Worm (Caenorhabditis elegans): ENCODE measurements around the gene exh-1.

The exh-1 gene

ce11 chrV:3195814-3196213 is 38.9 kb downstream of the exh-1 start:
- no peak for TF ChIP-seq C04F5.9 (tag; optimal IDR thresholded peaks at IDR 0.05)
- no peak for TF ChIP-seq jun-1 (tag; optimal IDR thresholded peaks at IDR 0.05)

- TF ChIP-seq ztf-11 (tag; optimal IDR thresholded peaks at IDR 0.05), result no peak
- TF ChIP-seq nhr-11 (tag; optimal IDR thresholded peaks at IDR 0.05), result peak; percentile 42
- peak; percentile 61 for TF ChIP-seq grh-1 (GFP tag; IDR thresholded peaks at IDR 0.05)
- peak; percentile 2 for TF ChIP-seq nhr-85 (tag)
- TF ChIP-seq pax-3 (tag; optimal IDR thresholded peaks at IDR 0.05), result no peak
- no peak for TF ChIP-seq aha-1 (tag; optimal IDR thresholded peaks at IDR 0.05)
- TF ChIP-seq nhr-19 (GFP tag; conservative IDR thresholded peaks at IDR 0.05), result no peak; the same call in 1 of the 2 replicates
- TF ChIP-seq fkh-4 (tag; optimal IDR thresholded peaks at IDR 0.05; ENCODE audit: borderline replicate concordance), result no peak
- no peak for TF ChIP-seq aly-2 (tag; optimal IDR thresholded peaks at IDR 0.05)
- TF ChIP-seq pag-3 (tag; optimal IDR thresholded peaks at IDR 0.05; ENCODE audit: borderline replicate concordance, insufficient read depth), result no peak
- no peak for TF ChIP-seq nhr-237 (tag; optimal IDR thresholded peaks at IDR 0.05)
- peak; percentile 29 for TF ChIP-seq nhr-71 (tag; optimal IDR thresholded peaks at IDR 0.05)
- TF ChIP-seq ceh-63 (GFP tag; optimal IDR thresholded peaks at IDR 0.05), result no peak
- TF ChIP-seq unc-30 (tag; optimal IDR thresholded peaks at IDR 0.05), result no peak
- peak; percentile 33 for TF ChIP-seq nhr-20 (tag; optimal IDR thresholded peaks at IDR 0.05)
- TF ChIP-seq ces-1 (GFP tag; optimal IDR thresholded peaks at IDR 0.05), result no peak
- no peak for TF ChIP-seq elt-3 (tag; optimal IDR thresholded peaks at IDR 0.05)
- TF ChIP-seq jun-1 (tag; optimal IDR thresholded peaks at IDR 0.05), result no peak
- no peak for TF ChIP-seq efl-1 (optimal IDR thresholded peaks at IDR 0.05)
- no peak for TF ChIP-seq efl-1 (GFP tag; optimal IDR thresholded peaks at IDR 0.05 in 1 of 2)
- TF ChIP-seq lin-35 (GFP tag; optimal IDR thresholded peaks at IDR 0.05), result peak in 1 of 2 experiments; percentile 45
- TF ChIP-seq zip-4 (GFP tag; optimal IDR thresholded peaks at IDR 0.05), result no peak
- TF ChIP-seq nhr-28 (tag; optimal IDR thresholded peaks at IDR 0.05), result no peak
- TF ChIP-seq ceh-88 (GFP tag; IDR thresholded peaks at IDR 0.05), result no peak
- no peak for TF ChIP-seq sox-4 (tag; optimal IDR thresholded peaks at IDR 0.05)
- TF ChIP-seq vab-15 (tag; optimal IDR thresholded peaks at IDR 0.05), result no peak
- peak; percentile 8 for TF ChIP-seq snu-23 (GFP tag; optimal IDR thresholded peaks at IDR 0.05)
- TF ChIP-seq Y116A8C.19 (tag; optimal IDR thresholded peaks at IDR 0.05; ENCODE audit: borderline replicate concordance), result no peak
- no peak for TF ChIP-seq dpl-1 (GFP tag; optimal IDR thresholded peaks at IDR 0.05)
These were observed 40.0 kb downstream of the exh-1 start, which contains the start of the genes Y73C8B.1 and Y73C8B.5 for ce11 chrV:3196832-3197329. Gene Y73C8B.1, minus strand, starts transcription at chrV:3196882. Gene Y73C8B.5, plus strand, starts transcription at chrV:3197268.

- TF ChIP-seq lir-3 (tag; optimal IDR thresholded peaks at IDR 0.05; ENCODE audit: poor library complexity) (no peak), nhr-84 (tag; optimal IDR thresholded peaks at IDR 0.05) (no peak), rnt-1 (tag; optimal IDR thresholded peaks at IDR 0.05) (peak; percentile 3), unc-30 (tag; optimal IDR thresholded peaks at IDR 0.05) (no peak), unc-86 (tag; optimal IDR thresholded peaks at IDR 0.05) (no peak), mep-1 (tag; optimal IDR thresholded peaks at IDR 0.05) (no peak)
These were observed 43.4 kb downstream of the exh-1 start, which contains the start of gene K08D9.4 for ce11 chrV:3200323-3200722. Gene K08D9.4, minus strand, starts transcription at chrV:3200423.

ce11 chrV:3204433-3204832 is 47.5 kb downstream of the exh-1 start:
- TF ChIP-seq nhr-85 (tag) (no peak), ceh-8 (GFP tag; optimal IDR thresholded peaks at IDR 0.05) (no peak), fkh-4 (tag; optimal IDR thresholded peaks at IDR 0.05; ENCODE audit: borderline replicate concordance) (no peak), nhr-11 (tag; optimal IDR thresholded peaks at IDR 0.05) (no peak), nhr-19 (GFP tag; conservative IDR thresholded peaks at IDR 0.05) (no peak), dsc-1 (tag; optimal IDR thresholded peaks at IDR 0.05) (no peak), efl-1 (optimal IDR thresholded peaks at IDR 0.05) (no peak), efl-1 (GFP tag; optimal IDR thresholded peaks at IDR 0.05 in 1 of 2) (no peak), egl-13 (tag; optimal IDR thresholded peaks at IDR 0.05) (no peak), nhr-71 (tag; optimal IDR thresholded peaks at IDR 0.05) (no peak), ceh-82 (tag; optimal IDR thresholded peaks at IDR 0.05) (no peak), mdl-1 (tag; optimal IDR thresholded peaks at IDR 0.05) (no peak), blmp-1 (tag; optimal IDR thresholded peaks at IDR 0.05) (no peak)
